Fruit fly (Drosophila melanogaster) whole organism, embryonic: ENCODE data around the gene CG31515.
A peak's percentile ranks its signal among the peaks of the same experiment; 100 is the strongest.

Source experiments
- Asciz ChIP-seq: fragments of 200-800 bp; sonication (Bioruptor generic); optimal IDR thresholded peaks from 2 replicates; lab custom pipeline; 2017; ENCODE audit warnings: missing biosample characterization, mild to moderate bottlenecking, missing genetic modification characterization, missing genetic modification reagents
- C15 ChIP-seq: fragments of 200-800 bp; sonication (Bioruptor generic); IDR thresholded peaks from 3 replicates; pipeline ENCODE4 v1.3.6; 2022; ENCODE audit warnings: missing biosample characterization, missing genetic modification characterization
- CG10462 ChIP-seq: fragments of 200-800 bp; sonication (Bioruptor generic); optimal IDR thresholded peaks from 2 replicates; lab custom pipeline; 2016; ENCODE audit warnings: missing biosample characterization, missing genetic modification characterization
- CG10543 ChIP-seq: fragments of 200-800 bp; sonication (Bioruptor generic); optimal IDR thresholded peaks from 3 replicates; lab custom pipeline; 2017; ENCODE audit warnings: missing biosample characterization, mild to moderate bottlenecking, missing genetic modification characterization, moderate library complexity
- CG12155 ChIP-seq: fragments of 200-800 bp; sonication (Bioruptor generic); optimal IDR thresholded peaks from 3 replicates; lab custom pipeline; 2016; ENCODE audit warnings: missing biosample characterization, missing genetic modification characterization
- CG15073 ChIP-seq: fragments of 200-800 bp; sonication (Bioruptor generic); optimal IDR thresholded peaks from 2 replicates; lab custom pipeline; 2016; ENCODE audit warnings: missing biosample characterization, missing genetic modification characterization
- CG16779 ChIP-seq: fragments of 200-800 bp; sonication (Bioruptor generic); IDR thresholded peaks from 2 replicates; pipeline ENCODE4 v1.3.6; 2022; ENCODE audit warnings: missing biosample characterization, missing genetic modification characterization
- CG17328 ChIP-seq: fragments of 200-800 bp; sonication (Bioruptor generic); IDR thresholded peaks from 2 replicates; pipeline ENCODE4 v1.3.6; 2022; ENCODE audit warnings: missing biosample characterization, missing genetic modification characterization
- CG17912 ChIP-seq: fragments of 200-800 bp; sonication (Bioruptor generic); optimal IDR thresholded peaks from 2 replicates; lab custom pipeline; 2018; ENCODE audit warnings: missing biosample characterization, mild to moderate bottlenecking, missing genetic modification characterization
- CG18619 ChIP-seq: fragments of 200-800 bp; sonication (Bioruptor generic); optimal IDR thresholded peaks from 3 replicates; lab custom pipeline; 2017; ENCODE audit warnings: missing biosample characterization, mild to moderate bottlenecking, missing genetic modification characterization
- CG2120 ChIP-seq: fragments of 200-800 bp; sonication (Bioruptor generic); optimal IDR thresholded peaks from 3 replicates; lab custom pipeline; 2016; ENCODE audit warnings: missing biosample characterization, missing genetic modification characterization
- CG30403 ChIP-seq: fragments of 200-800 bp; sonication (Bioruptor generic); optimal IDR thresholded peaks from 3 replicates; lab custom pipeline; 2016; ENCODE audit warnings: missing biosample characterization, missing genetic modification characterization
- CG32532 ChIP-seq: fragments of 200-800 bp; sonication (Bioruptor generic); IDR thresholded peaks from 2 replicates; pipeline ENCODE4 v1.3.6; 2022; ENCODE audit warnings: missing biosample characterization, missing genetic modification characterization
- CG33213 ChIP-seq: fragments of 200-800 bp; sonication (Bioruptor generic); optimal IDR thresholded peaks from 3 replicates; lab custom pipeline; 2016; ENCODE audit warnings: missing biosample characterization, missing genetic modification characterization
- CG34422 ChIP-seq: fragments of 200-800 bp; sonication (Bioruptor generic); IDR thresholded peaks from 3 replicates; pipeline ENCODE4 v1.3.6; 2022; ENCODE audit warnings: missing biosample characterization, missing genetic modification characterization
- CG3995 ChIP-seq: fragments of 200-800 bp; sonication (Bioruptor generic); optimal IDR thresholded peaks from 3 replicates; lab custom pipeline; 2016; ENCODE audit warnings: missing biosample characterization, missing genetic modification characterization
- CG4360 ChIP-seq: fragments of 200-800 bp; sonication (Bioruptor generic); IDR thresholded peaks from 2 replicates; pipeline ENCODE4 v1.3.6; 2022; ENCODE audit warnings: missing biosample characterization, missing genetic modification characterization
- CG43689 ChIP-seq: fragments of 200-800 bp; sonication (Bioruptor generic); IDR thresholded peaks from 2 replicates; pipeline ENCODE4 v1.3.6; 2022; ENCODE audit warnings: missing biosample characterization, missing genetic modification characterization
- CG4854 ChIP-seq: fragments of 200-800 bp; sonication (Bioruptor generic); optimal IDR thresholded peaks from 2 replicates; lab custom pipeline; 2016; ENCODE audit warnings: missing biosample characterization, missing genetic modification characterization, inconsistent platforms
- CG6175 ChIP-seq: fragments of 200-800 bp; sonication (Bioruptor generic); IDR thresholded peaks from 3 replicates; pipeline ENCODE4 v1.3.6; 2022; ENCODE audit warnings: missing biosample characterization, missing genetic modification characterization
- CG7556 ChIP-seq: fragments of 200-800 bp; sonication (Bioruptor generic); optimal IDR thresholded peaks from 2 replicates; lab custom pipeline; 2017; ENCODE audit warnings: missing biosample characterization, mild to moderate bottlenecking, missing genetic modification characterization
- CG9817 ChIP-seq: fragments of 200-800 bp; sonication (Bioruptor generic); optimal IDR thresholded peaks from 2 replicates; lab custom pipeline; 2018; ENCODE audit warnings: missing biosample characterization, mild to moderate bottlenecking, missing genetic modification characterization, moderate library complexity
- CkIIα-i1 ChIP-seq: fragments of 200-800 bp; sonication (Bioruptor generic); IDR thresholded peaks from 2 replicates; pipeline ENCODE4 v1.3.6; 2022; ENCODE audit warnings: missing biosample characterization, missing genetic modification characterization
- D19A ChIP-seq: fragments of 200-800 bp; optimal IDR thresholded peaks from 3 replicates; lab custom pipeline; 2019; ENCODE audit warnings: missing biosample characterization, mild to moderate bottlenecking, missing genetic modification characterization, moderate library complexity
- Doc2 ChIP-seq: fragments of 200-800 bp; sonication (Bioruptor generic); IDR thresholded peaks from 2 replicates; pipeline ENCODE4 v1.3.6; 2022; ENCODE audit warnings: missing biosample characterization, missing genetic modification characterization
- Dref ChIP-seq: fragments of 200-800 bp; sonication (Bioruptor generic); IDR thresholded peaks from 2 replicates; pipeline ENCODE4 v1.3.6; 2022; ENCODE audit warnings: missing biosample characterization, missing genetic modification characterization
- E2f1 ChIP-seq: fragments of 200-800 bp; sonication (Bioruptor generic); IDR thresholded peaks from 2 replicates; pipeline ENCODE4 v1.3.6; 2022; ENCODE audit warnings: missing biosample characterization, missing genetic modification characterization
- Lim3 ChIP-seq: fragments of 200-800 bp; sonication (Bioruptor generic); IDR thresholded peaks from 2 replicates; pipeline ENCODE4 v1.3.6; 2022; ENCODE audit warnings: missing biosample characterization, missing genetic modification characterization
- Nf-YA ChIP-seq: fragments of 200-800 bp; sonication (Bioruptor generic); IDR thresholded peaks from 2 replicates; pipeline ENCODE4 v1.3.6; 2022; ENCODE audit warnings: missing biosample characterization, missing genetic modification characterization
- ac ChIP-seq: fragments of 200-800 bp; sonication (Bioruptor generic); optimal IDR thresholded peaks from 3 replicates; lab custom pipeline; 2017; ENCODE audit warnings: missing biosample characterization, mild to moderate bottlenecking, missing genetic modification characterization
- ap ChIP-seq: fragments of 200-800 bp; sonication (Bioruptor generic); IDR thresholded peaks from 2 replicates; pipeline ENCODE4 v1.3.6; 2022; ENCODE audit warnings: missing biosample characterization, missing genetic modification characterization
- bigmax ChIP-seq: fragments of 200-800 bp; sonication (Bioruptor generic); optimal IDR thresholded peaks from 2 replicates; lab custom pipeline; 2018; ENCODE audit warnings: missing biosample characterization, mild to moderate bottlenecking, missing genetic modification characterization
- corto ChIP-seq: fragments of 200-800 bp; sonication (Bioruptor generic); optimal IDR thresholded peaks from 2 replicates; lab custom pipeline; 2016; ENCODE audit warnings: missing biosample characterization, mild to moderate bottlenecking, missing genetic modification characterization, moderate library complexity
- crol ChIP-seq: fragments of 200-800 bp; sonication (Bioruptor generic); IDR thresholded peaks from 2 replicates; pipeline ENCODE4 v1.3.6; 2022; ENCODE audit warnings: missing biosample characterization, missing genetic modification characterization
- cwo ChIP-seq: fragments of 200-800 bp; sonication (Bioruptor generic); optimal IDR thresholded peaks from 3 replicates; lab custom pipeline; 2017; ENCODE audit warnings: missing biosample characterization, missing genetic modification characterization, mild to moderate bottlenecking, moderate library complexity, missing genetic modification reagents
- exex ChIP-seq: fragments of 200-800 bp; sonication (Bioruptor generic); optimal IDR thresholded peaks from 4 replicates; lab custom pipeline; 2018; ENCODE audit warnings: missing biosample characterization, mild to moderate bottlenecking, missing genetic modification characterization, moderate library complexity
- eyg ChIP-seq: fragments of 200-800 bp; sonication (Bioruptor generic); optimal IDR thresholded peaks from 3 replicates; lab custom pipeline; 2016; ENCODE audit warnings: missing biosample characterization, missing genetic modification characterization
- fd96Cb ChIP-seq: fragments of 200-800 bp; sonication (Bioruptor generic); optimal IDR thresholded peaks from 2 replicates; lab custom pipeline; 2018; ENCODE audit warnings: missing biosample characterization, mild to moderate bottlenecking, missing genetic modification characterization, moderate library complexity
- ham ChIP-seq: fragments of 200-800 bp; sonication (Bioruptor generic); IDR thresholded peaks from 2 replicates; pipeline ENCODE4 v1.3.6; 2022; ENCODE audit warnings: missing biosample characterization, missing genetic modification characterization
- hth ChIP-seq: fragments of >200 bp; optimal IDR thresholded peaks from 2 replicates; lab custom pipeline; 2017; ENCODE audit warnings: inconsistent platforms
- jing ChIP-seq: fragments of 200-800 bp; sonication (Bioruptor generic); optimal IDR thresholded peaks from 2 replicates; lab custom pipeline; 2018; ENCODE audit warnings: missing biosample characterization, mild to moderate bottlenecking, missing genetic modification characterization
- lab ChIP-seq: fragments of 200-800 bp; sonication (Bioruptor generic); optimal IDR thresholded peaks from 3 replicates; lab custom pipeline; 2017; ENCODE audit warnings: missing biosample characterization, missing genetic modification characterization, mild to moderate bottlenecking, moderate library complexity, missing genetic modification reagents
- pb ChIP-seq: fragments of 200-800 bp; sonication (Bioruptor generic); optimal IDR thresholded peaks from 3 replicates; lab custom pipeline; 2016; ENCODE audit warnings: missing biosample characterization, missing genetic modification characterization
- pfk ChIP-seq: fragments of 200-800 bp; sonication (Bioruptor generic); optimal IDR thresholded peaks from 2 replicates; lab custom pipeline; 2018; ENCODE audit warnings: missing biosample characterization, mild to moderate bottlenecking, missing genetic modification characterization, moderate library complexity
- scrt ChIP-seq: fragments of 200-800 bp; sonication (Bioruptor generic); optimal IDR thresholded peaks from 2 replicates; lab custom pipeline; 2018; ENCODE audit warnings: missing biosample characterization, mild to moderate bottlenecking, missing genetic modification characterization, moderate library complexity
- sd ChIP-seq: fragments of 200-800 bp; sonication (Bioruptor generic); optimal IDR thresholded peaks from 3 replicates; lab custom pipeline; 2018; ENCODE audit warnings: missing biosample characterization, mild to moderate bottlenecking, missing genetic modification characterization, moderate library complexity
- slbo ChIP-seq: fragments of 200-800 bp; sonication (Bioruptor generic); IDR thresholded peaks from 2 replicates; pipeline ENCODE4 v1.3.6; 2022; ENCODE audit warnings: missing biosample characterization, missing genetic modification characterization
- tgo ChIP-seq: fragments of 200-800 bp; sonication (Bioruptor generic); IDR thresholded peaks from 3 replicates; pipeline ENCODE4 v1.3.6; 2022; ENCODE audit warnings: missing biosample characterization, missing genetic modification characterization
- trem ChIP-seq: fragments of 200-800 bp; optimal IDR thresholded peaks from 3 replicates; lab custom pipeline; 2019; ENCODE audit warnings: missing biosample characterization, mild to moderate bottlenecking, missing genetic modification characterization, moderate library complexity
- unpg ChIP-seq: fragments of 200-800 bp; sonication (Bioruptor generic); optimal IDR thresholded peaks from 3 replicates; lab custom pipeline; 2018; ENCODE audit warnings: missing biosample characterization, mild to moderate bottlenecking, missing genetic modification characterization, moderate library complexity
- zf30C ChIP-seq: fragments of 200-800 bp; sonication (Bioruptor generic); optimal IDR thresholded peaks from 3 replicates; lab custom pipeline; 2018; ENCODE audit warnings: missing biosample characterization, mild to moderate bottlenecking, missing genetic modification characterization

Gene CG31515

dm6 chr3R:23345057-23345776, 43.5 kb downstream of the CG31515 start (continued):
- no peak for TF ChIP-seq ap (GFP tag; lab: Robert Waterston, UW)
- TF ChIP-seq CG16779 (GFP tag; lab: Robert Waterston, UW) = no peak
- TF ChIP-seq tgo = 0 out of 3 replicates have a peak, but pooled peaks have one; percentile 13
- TF ChIP-seq eyg (GFP tag; lab: Kevin White, UChicago) = no peak
- TF ChIP-seq unpg = peak; percentile 56
- peak; percentile 43 for TF ChIP-seq fd96Cb (tag; lab: Kevin White, UChicago)
- no peak for TF ChIP-seq Doc2
- no peak for TF ChIP-seq slbo (GFP tag; lab: Robert Waterston, UW)
- TF ChIP-seq CG10462 (GFP tag; lab: Kevin White, UChicago) = no peak
- no peak for TF ChIP-seq CG9817 (tag; lab: Kevin White, UChicago)
- TF ChIP-seq trem (tag; lab: Kevin White, UChicago) = peak; percentile 47
- peak; percentile 35 for TF ChIP-seq CG30403 (GFP tag; lab: Kevin White, UChicago)
- TF ChIP-seq CG7556 (GFP tag; lab: Kevin White, UChicago) = peak; percentile 48
- TF ChIP-seq Asciz = peak; percentile 11
- TF ChIP-seq ac (GFP tag; lab: Kevin White, UChicago) = no peak
- no peak for TF ChIP-seq CG17912
- TF ChIP-seq CG12155 = no peak
- no peak for TF ChIP-seq E2f1
- no peak for TF ChIP-seq C15 (GFP tag; lab: Robert Waterston, UW)
- TF ChIP-seq CG2120 (GFP tag; lab: Kevin White, UChicago) = no peak
- no peak for TF ChIP-seq CG34422 (GFP tag; lab: Robert Waterston, UW)
- TF ChIP-seq CG4360 (GFP tag; lab: Robert Waterston, UW) = 0 out of 2 replicates have a peak, but pooled peaks have one; percentile 33
- peak; percentile 61 for TF ChIP-seq D19A (tag; lab: Kevin White, UChicago)
- TF ChIP-seq CG10543 (GFP tag; lab: Kevin White, UChicago) = no peak
- no peak for TF ChIP-seq sd (tag; lab: Kevin White, UChicago)
- TF ChIP-seq CG4854 = peak; percentile 8
- TF ChIP-seq pb (GFP tag; lab: Kevin White, UChicago) = no peak
- TF ChIP-seq ham (GFP tag; lab: Robert Waterston, UW) = no peak
- no peak for TF ChIP-seq scrt
- peak; percentile 40 for TF ChIP-seq CG17328
- peak; percentile 70 for TF ChIP-seq zf30C (GFP tag; lab: Kevin White, UChicago)
- TF ChIP-seq bigmax (GFP tag; lab: Kevin White, UChicago) = no peak
- no peak for TF ChIP-seq corto
- TF ChIP-seq cwo = no peak
- no peak for TF ChIP-seq CG43689 (GFP tag; lab: Robert Waterston, UW)
- TF ChIP-seq CG33213 (GFP tag; lab: Kevin White, UChicago) = no peak
- no peak for TF ChIP-seq crol
- TF ChIP-seq Nf-YA (GFP tag; lab: Robert Waterston, UW) = no peak
- TF ChIP-seq jing = no peak
- TF ChIP-seq Lim3 (GFP tag; lab: Robert Waterston, UW) = no peak
- no peak for TF ChIP-seq exex (tag; lab: Kevin White, UChicago)
- no peak for TF ChIP-seq CkIIα-i1 (GFP tag; lab: Robert Waterston, UW)
- no peak for TF ChIP-seq CG18619
- TF ChIP-seq lab (GFP tag; lab: Kevin White, UChicago) = peak; percentile 9
- no peak for TF ChIP-seq hth (lab: Kevin White, UChicago)
- no peak for TF ChIP-seq pfk (GFP tag; lab: Kevin White, UChicago)
- no peak for TF ChIP-seq CG15073
- no peak for TF ChIP-seq CG3995 (GFP tag; lab: Kevin White, UChicago)
- TF ChIP-seq CG6175 (GFP tag; lab: Robert Waterston, UW) = no peak
- TF ChIP-seq CG32532 (GFP tag; lab: Robert Waterston, UW) = no peak
- no peak for TF ChIP-seq Dref
